Worm (Caenorhabditis elegans) whole organism, young adult: Measurements from ENCODE around the gene tag-196.
A peak's percentile ranks its signal among the peaks of the same experiment; 100 is the strongest.

Experiments
- B0035.1 ChIP-seq: sonication (generic microtip); optimal IDR thresholded peaks from 2 replicates; lab custom pipeline; 2016; ENCODE audit warnings: missing genetic modification characterization, mild to moderate bottlenecking, missing compliant biosample characterization, missing genotype, missing genetic modification reagents
- B0261.1 ChIP-seq: sonication (generic microtip); optimal IDR thresholded peaks from 2 replicates; lab custom pipeline; 2016; ENCODE audit warnings: mild to moderate bottlenecking, missing genetic modification characterization, moderate library complexity, missing compliant biosample characterization
- C17E4.6 ChIP-seq: fragments of 200-800 bp; sonication (Bioruptor generic); IDR thresholded peaks from 2 replicates; pipeline ENCODE4 v1.3.6; 2022; ENCODE audit warnings: missing genetic modification reagents, missing genetic modification characterization, missing compliant biosample characterization
- F22D6.2 ChIP-seq: sonication (generic microtip); optimal IDR thresholded peaks from 2 replicates; lab custom pipeline; 2016; ENCODE audit warnings: mild to moderate bottlenecking, missing genetic modification characterization, missing compliant biosample characterization
- F33H1.4 ChIP-seq: fragments of 200-800 bp; sonication (Bioruptor generic); IDR thresholded peaks from 2 replicates; pipeline ENCODE4 v1.3.6; 2022; ENCODE audit warnings: missing genetic modification reagents, missing genetic modification characterization, missing compliant biosample characterization
- F37B4.10 ChIP-seq: fragments of 200-800 bp; sonication (Bioruptor generic); IDR thresholded peaks from 2 replicates; pipeline ENCODE4 v1.3.6; 2022; ENCODE audit warnings: missing genetic modification characterization, missing compliant biosample characterization
- F39B2.1 ChIP-seq: fragments of 200-800 bp; sonication (Bioruptor generic); IDR thresholded peaks from 2 replicates; pipeline ENCODE4 v1.3.6; 2022; ENCODE audit warnings: missing genetic modification reagents, missing genetic modification characterization, missing compliant biosample characterization
- F49E8.2 ChIP-seq: sonication (generic microtip); optimal IDR thresholded peaks from 3 replicates; lab custom pipeline; 2017; ENCODE audit warnings: missing genetic modification characterization, mild to moderate bottlenecking, missing compliant biosample characterization, antibody characterized with exemption, moderate library complexity; ENCODE audit not compliant: insufficient read depth
- F57C9.4 ChIP-seq: sonication (generic microtip); optimal IDR thresholded peaks from 2 replicates; lab custom pipeline; 2017; ENCODE audit warnings: mild to moderate bottlenecking, missing genetic modification characterization, missing compliant biosample characterization
- K11D2.4 ChIP-seq: fragments of 200-800 bp; sonication (Bioruptor generic); IDR thresholded peaks from 2 replicates; pipeline ENCODE4 v1.3.6; 2022; ENCODE audit warnings: missing genetic modification reagents, missing genetic modification characterization, missing compliant biosample characterization
- T07F8.4 ChIP-seq: sonication (generic microtip); optimal IDR thresholded peaks from 2 replicates; lab custom pipeline; 2016; ENCODE audit warnings: mild to moderate bottlenecking, missing genetic modification characterization, moderate library complexity, missing compliant biosample characterization
- Y67H2A.10 ChIP-seq: fragments of 200-800 bp; sonication (Bioruptor generic); conservative IDR thresholded peaks from 2 replicates; pipeline ENCODE4 v1.3.6; 2022; ENCODE audit warnings: missing genetic modification reagents, missing genetic modification characterization, missing compliant biosample characterization
- akir-1 ChIP-seq: fragments of 200-800 bp; sonication (Bioruptor generic); optimal IDR thresholded peaks from 2 replicates; lab custom pipeline; 2018; ENCODE audit warnings: mild to moderate bottlenecking, missing genetic modification characterization, moderate library complexity, missing compliant biosample characterization
- athp-1 ChIP-seq: sonication (generic microtip); optimal IDR thresholded peaks from 2 replicates; lab custom pipeline; 2017; ENCODE audit warnings: mild to moderate bottlenecking, missing genetic modification characterization, missing compliant biosample characterization
- attf-3 ChIP-seq: fragments of 200-800 bp; sonication (Bioruptor generic); conservative IDR thresholded peaks from 2 replicates; pipeline ENCODE4 v1.3.6; 2022; ENCODE audit warnings: missing genetic modification reagents, missing genetic modification characterization, missing compliant biosample characterization
- attf-6 ChIP-seq: fragments of 200-800 bp; sonication (Bioruptor generic); IDR thresholded peaks from 2 replicates; pipeline ENCODE4 v1.3.6; 2022; ENCODE audit warnings: missing genetic modification reagents, missing genetic modification characterization, missing compliant biosample characterization
- ceh-58 ChIP-seq: fragments of 200-800 bp; sonication (Bioruptor generic); IDR thresholded peaks from 2 replicates; pipeline ENCODE4 v1.3.6; 2022; ENCODE audit warnings: missing genetic modification characterization, missing compliant biosample characterization
- die-1 ChIP-seq: sonication (generic microtip); optimal IDR thresholded peaks from 2 replicates; lab custom pipeline; 2016; ENCODE audit warnings: missing genotype, mild to moderate bottlenecking, missing genetic modification characterization, missing compliant biosample characterization
- dpff-1 ChIP-seq: sonication (generic microtip); optimal IDR thresholded peaks from 2 replicates; lab custom pipeline; 2017; ENCODE audit warnings: mild to moderate bottlenecking, missing genetic modification characterization, missing compliant biosample characterization
- gei-17 ChIP-seq: fragments of 200-800 bp; sonication (Bioruptor generic); optimal IDR thresholded peaks from 2 replicates; lab custom pipeline; 2018; ENCODE audit warnings: mild to moderate bottlenecking, missing genetic modification characterization, missing compliant biosample characterization
- hlh-26 ChIP-seq: fragments of 200-800 bp; sonication (Bioruptor generic); conservative IDR thresholded peaks from 2 replicates; pipeline ENCODE4 v1.3.6; 2022; ENCODE audit warnings: missing genetic modification reagents, missing genetic modification characterization, missing compliant biosample characterization
- hmg-1.2 ChIP-seq: fragments of 200-800 bp; sonication (Bioruptor generic); IDR thresholded peaks from 2 replicates; pipeline ENCODE4 v1.3.6; 2022; ENCODE audit warnings: missing genetic modification reagents, missing genetic modification characterization, missing compliant biosample characterization
- hsf-1 ChIP-seq: fragments of 200-800 bp; sonication (Bioruptor generic); IDR thresholded peaks from 2 replicates; pipeline ENCODE4 v1.3.6; 2022; ENCODE audit warnings: missing genetic modification reagents, missing genetic modification characterization, missing compliant biosample characterization
- lag-1 ChIP-seq: fragments of 200-800 bp; sonication (Bioruptor generic); IDR thresholded peaks from 2 replicates; pipeline ENCODE4 v1.3.6; 2022; ENCODE audit warnings: missing genetic modification reagents, missing genetic modification characterization, missing compliant biosample characterization
- let-526 ChIP-seq: fragments of 200-800 bp; sonication (Bioruptor generic); IDR thresholded peaks from 2 replicates; pipeline ENCODE4 v1.3.6; 2022; ENCODE audit warnings: missing genetic modification reagents, missing genetic modification characterization, missing compliant biosample characterization
- let-607 ChIP-seq, 2 experiments: fragments of 200-800 bp in 1 of 2; sonication (Bioruptor generic) in 1 of 2; sonication (generic microtip) in 1 of 2; optimal IDR thresholded peaks; 2 replicates each; lab custom pipeline; 2016 to 2018; ENCODE audit warnings: mild to moderate bottlenecking in 2 of 2, missing compliant biosample characterization in 2 of 2, missing genetic modification characterization in 2 of 2, moderate library complexity in 2 of 2, missing genotype in 1 of 2
- lin-40 ChIP-seq: sonication (generic microtip); optimal IDR thresholded peaks from 2 replicates; lab custom pipeline; 2016; ENCODE audit warnings: missing genetic modification characterization, mild to moderate bottlenecking, missing compliant biosample characterization, missing genotype, missing genetic modification reagents
- madf-3 ChIP-seq: fragments of 200-800 bp; sonication (Bioruptor generic); IDR thresholded peaks from 2 replicates; pipeline ENCODE4 v1.3.6; 2022; ENCODE audit warnings: missing genetic modification reagents, missing genetic modification characterization, missing compliant biosample characterization
- madf-6 ChIP-seq: fragments of 200-800 bp; sonication (Bioruptor generic); IDR thresholded peaks from 2 replicates; pipeline ENCODE4 v1.3.6; 2022; ENCODE audit warnings: missing genetic modification reagents, missing genetic modification characterization, missing compliant biosample characterization
- mel-28 ChIP-seq: sonication (generic microtip); optimal IDR thresholded peaks from 2 replicates; lab custom pipeline; 2016; ENCODE audit warnings: borderline replicate concordance, mild to moderate bottlenecking, missing genetic modification characterization, missing compliant biosample characterization
- mxl-1 ChIP-seq: sonication (generic microtip); optimal IDR thresholded peaks from 2 replicates; lab custom pipeline; 2016; ENCODE audit warnings: missing genetic modification characterization, missing compliant biosample characterization
- nfya-2 ChIP-seq: fragments of 200-800 bp; sonication (Bioruptor generic); IDR thresholded peaks from 2 replicates; pipeline ENCODE4 v1.3.6; 2022; ENCODE audit warnings: missing genetic modification reagents, missing genetic modification characterization, missing compliant biosample characterization
- nhr-179 ChIP-seq: sonication (generic microtip); optimal IDR thresholded peaks from 2 replicates; lab custom pipeline; 2016; ENCODE audit warnings: mild to moderate bottlenecking, missing genetic modification characterization, missing compliant biosample characterization
- nhr-80 ChIP-seq: sonication (generic microtip); optimal IDR thresholded peaks from 2 replicates; lab custom pipeline; 2016; ENCODE audit warnings: missing genetic modification characterization, missing compliant biosample characterization
- nhr-90 ChIP-seq: sonication (generic microtip); optimal IDR thresholded peaks from 2 replicates; lab custom pipeline; 2016; ENCODE audit warnings: missing genotype, mild to moderate bottlenecking, missing genetic modification characterization, missing compliant biosample characterization
- pha-4 ChIP-seq: fragments of 150-350 bp; sonication (generic microtip); optimal IDR thresholded peaks from 2 replicates; lab custom pipeline; 2014; ENCODE audit warnings: missing biosample characterization, missing genetic modification reagents, missing genetic modification characterization
- rcor-1 ChIP-seq: fragments of 200-800 bp; sonication (Bioruptor generic); IDR thresholded peaks from 2 replicates; pipeline ENCODE4 v1.3.6; 2022; ENCODE audit warnings: missing genetic modification reagents, missing genetic modification characterization, missing compliant biosample characterization
- rec-8 ChIP-seq, 2 experiments: sonication (generic microtip); optimal IDR thresholded peaks; 2 replicates each; lab custom pipeline; 2016; ENCODE audit warnings: mild to moderate bottlenecking in 2 of 2, missing genetic modification characterization in 2 of 2, missing genetic modification reagents in 2 of 2, missing genotype in 2 of 2, missing biosample characterization in 1 of 2, missing compliant biosample characterization in 1 of 2, moderate library complexity in 1 of 2
- repo-1 ChIP-seq: sonication (generic microtip); optimal IDR thresholded peaks from 2 replicates; lab custom pipeline; 2017; ENCODE audit warnings: mild to moderate bottlenecking, missing genetic modification characterization, missing compliant biosample characterization
- sdz-38 ChIP-seq: sonication (generic microtip); optimal IDR thresholded peaks from 2 replicates; lab custom pipeline; 2016; ENCODE audit warnings: missing genotype, missing genetic modification characterization, missing compliant biosample characterization
- snpc-1.1 ChIP-seq: sonication (generic microtip); optimal IDR thresholded peaks from 2 replicates; lab custom pipeline; 2017; ENCODE audit warnings: missing genetic modification characterization, mild to moderate bottlenecking, missing compliant biosample characterization, antibody characterized with exemption, moderate library complexity, missing genotype, missing genetic modification reagents; ENCODE audit not compliant: insufficient read depth
- snpc-3.4 ChIP-seq: sonication (generic microtip); optimal IDR thresholded peaks from 2 replicates; lab custom pipeline; 2017; ENCODE audit warnings: missing genetic modification characterization, mild to moderate bottlenecking, missing compliant biosample characterization, antibody characterized with exemption, moderate library complexity, missing genotype, missing genetic modification reagents
- sptf-2 ChIP-seq: fragments of 200-800 bp; sonication (Bioruptor generic); optimal IDR thresholded peaks from 2 replicates; lab custom pipeline; 2018; ENCODE audit warnings: mild to moderate bottlenecking, missing genetic modification characterization, missing compliant biosample characterization
- tlf-1 ChIP-seq: fragments of 200-800 bp; sonication (Bioruptor generic); optimal IDR thresholded peaks from 2 replicates; lab custom pipeline; 2018; ENCODE audit warnings: mild to moderate bottlenecking, missing genetic modification characterization, missing compliant biosample characterization
- unc-62 ChIP-seq: fragments of 150-350 bp; optimal IDR thresholded peaks from 2 replicates; lab custom pipeline; 2014; ENCODE audit warnings: missing biosample characterization, missing genetic modification reagents, missing genetic modification characterization
- ztf-22 ChIP-seq: fragments of 200-800 bp; sonication (Bioruptor generic); optimal IDR thresholded peaks from 2 replicates; lab custom pipeline; 2018; ENCODE audit warnings: mild to moderate bottlenecking, missing genetic modification characterization, moderate library complexity, missing compliant biosample characterization
- ztf-25 ChIP-seq: fragments of 200-800 bp; sonication (Bioruptor generic); IDR thresholded peaks from 2 replicates; pipeline ENCODE4 v1.3.6; 2022; ENCODE audit warnings: missing genetic modification reagents, missing genetic modification characterization, missing compliant biosample characterization
- ztf-28 ChIP-seq: fragments of 200-800 bp; sonication (Bioruptor generic); IDR thresholded peaks from 2 replicates; pipeline ENCODE4 v1.3.6; 2022; ENCODE audit warnings: missing genetic modification reagents, missing genetic modification characterization, missing compliant biosample characterization
- ztf-6 ChIP-seq: fragments of 200-800 bp; sonication (Bioruptor generic); IDR thresholded peaks from 2 replicates; pipeline ENCODE4 v1.3.6; 2022; ENCODE audit warnings: missing genetic modification reagents, missing genetic modification characterization, missing compliant biosample characterization

tag-196 gene

ce11 chrV:8606099-8606696 lies 11.5 kb downstream of the tag-196 start, which contains the start of gene vps-60 (continued):
- no peak for TF ChIP-seq nfya-2
- TF ChIP-seq attf-6 (GFP tag; lab: Robert Waterston, UW): no peak
- no peak for TF ChIP-seq dpff-1 (tag; lab: Kevin White, UChicago)
- peak; percentile 61 for TF ChIP-seq F49E8.2
- TF ChIP-seq athp-1 (tag; lab: Kevin White, UChicago): peak; percentile 81
- no peak for TF ChIP-seq sdz-38 (tag; lab: Kevin White, UChicago)
- peak; percentile 20 for TF ChIP-seq repo-1
- peak; percentile 48 for TF ChIP-seq nhr-90
- no peak for TF ChIP-seq nhr-179 (tag; lab: Kevin White, UChicago)
- no peak for TF ChIP-seq mxl-1 (tag; lab: Kevin White, UChicago)
- peak; percentile 84 for TF ChIP-seq snpc-3.4
- no peak for TF ChIP-seq mel-28 (tag; lab: Kevin White, UChicago)
- peak; percentile 92 for TF ChIP-seq F33H1.4
- no peak for TF ChIP-seq gei-17
- TF ChIP-seq B0035.1 (tag; lab: Kevin White, UChicago): no peak
- TF ChIP-seq lag-1 (GFP tag; lab: Robert Waterston, UW): no peak
- TF ChIP-seq C17E4.6 (GFP tag; lab: Robert Waterston, UW): 0 out of 2 replicates have a peak, but pooled peaks have one; percentile 37
- TF ChIP-seq lin-40: peak; percentile 91
- TF ChIP-seq F22D6.2 (tag; lab: Kevin White, UChicago): peak; percentile 21
- TF ChIP-seq ztf-22 (GFP tag; lab: Kevin White, UChicago): peak; percentile 63
- TF ChIP-seq die-1 (tag; lab: Kevin White, UChicago): peak; percentile 41
- TF ChIP-seq hsf-1 (GFP tag; lab: Robert Waterston, UW): no peak
- no peak for TF ChIP-seq ztf-28
- TF ChIP-seq hmg-1.2 (GFP tag; lab: Robert Waterston, UW): peak; percentile 77
- no peak for TF ChIP-seq rec-8 (tag; optimal IDR thresholded peaks at IDR 0.05; lab: Kevin White, UChicago)
- peak; percentile 64 for TF ChIP-seq unc-62
- TF ChIP-seq hlh-26 (GFP tag; lab: Robert Waterston, UW): no peak
- no peak for TF ChIP-seq let-526
- TF ChIP-seq akir-1 (GFP tag; lab: Kevin White, UChicago): no peak
- peak; percentile 92 for TF ChIP-seq K11D2.4 (GFP tag; lab: Robert Waterston, UW)
- no peak for TF ChIP-seq sptf-2
- peak; percentile 92 for TF ChIP-seq nhr-80 (tag; lab: Kevin White, UChicago)
- no peak for TF ChIP-seq ztf-25
- peak; percentile 50; the same call in 1 of the 2 replicates for TF ChIP-seq attf-3 (GFP tag; lab: Robert Waterston, UW)
- TF ChIP-seq ceh-58 (GFP tag; lab: Robert Waterston, UW): no peak
- TF ChIP-seq let-607 (tag; optimal IDR thresholded peaks at IDR 0.05; lab: Kevin White, UChicago): peak; percentile 21 to 81
- no peak for TF ChIP-seq T07F8.4 (tag; lab: Kevin White, UChicago)
- no peak for TF ChIP-seq F37B4.10 (GFP tag; lab: Robert Waterston, UW)

ce11 chrV:8607353-8607850 lies 12.7 kb downstream of the tag-196 start, which contains the start of gene smk-1:
Gene smk-1, plus strand, starts transcription at chrV:8607800.
- TF ChIP-seq nhr-80 (tag; lab: Kevin White, UChicago): peak; percentile 46
- no peak for TF ChIP-seq madf-3
- TF ChIP-seq F57C9.4 (tag; lab: Kevin White, UChicago): no peak
- peak; percentile 16; the same call in 1 of the 2 replicates for TF ChIP-seq madf-6 (GFP tag; lab: Robert Waterston, UW)
- TF ChIP-seq tlf-1 (GFP tag; lab: Kevin White, UChicago): no peak
- peak; percentile 31; the same call in 1 of the 2 replicates for TF ChIP-seq hmg-1.2 (GFP tag; lab: Robert Waterston, UW)
- TF ChIP-seq F39B2.1 (GFP tag; lab: Robert Waterston, UW): no peak
- no peak for TF ChIP-seq rcor-1 (GFP tag; lab: Robert Waterston, UW)
- TF ChIP-seq snpc-1.1 (tag; lab: Kevin White, UChicago): no peak
- no peak for TF ChIP-seq pha-4 (tag; lab: Kevin White, UChicago)
- no peak for TF ChIP-seq B0261.1 (tag; lab: Kevin White, UChicago)
- no peak for TF ChIP-seq Y67H2A.10 (GFP tag; lab: Robert Waterston, UW)
- TF ChIP-seq ztf-6 (GFP tag; lab: Robert Waterston, UW): no peak
- TF ChIP-seq lin-40: peak; percentile 8
